Fruit fly (Drosophila melanogaster): ENCODE results near the gene CG13040.

- TF ChIP-seq onecut (GFP tag; IDR thresholded peaks at IDR 0.05): no peak
- no peak for TF ChIP-seq chm (GFP tag; IDR thresholded peaks at IDR 0.05)
- no peak for TF ChIP-seq CG3847 (GFP tag; IDR thresholded peaks at IDR 0.05)
- no peak for TF ChIP-seq CG9876 (GFP tag; optimal IDR thresholded peaks at IDR 0.05)
- no peak for TF ChIP-seq prd (optimal IDR thresholded peaks at IDR 0.05)
- no peak for TF ChIP-seq prd (GFP tag; IDR thresholded peaks at IDR 0.05)
- no peak for TF ChIP-seq her (GFP tag; optimal IDR thresholded peaks at IDR 0.05)
- no peak for TF ChIP-seq CG15601 (tag; optimal IDR thresholded peaks at IDR 0.05)
- no peak for TF ChIP-seq bsh (GFP tag; optimal IDR thresholded peaks at IDR 0.05)
- no peak for TF ChIP-seq CG7928 (GFP tag; optimal IDR thresholded peaks at IDR 0.05)
- TF ChIP-seq org-1 (GFP tag; optimal IDR thresholded peaks at IDR 0.05): no peak
- TF ChIP-seq zfh2 (GFP tag; optimal IDR thresholded peaks at IDR 0.05): no peak
- TF ChIP-seq sc (optimal IDR thresholded peaks at IDR 0.05): no peak
- no peak for TF ChIP-seq sc (GFP tag; optimal IDR thresholded peaks at IDR 0.05)
Observed at dm6 chr3L:16277135-16277534, 49.4 kb downstream of the CG13040 start, which contains the start of gene CG13065.
